Fruit fly (Drosophila melanogaster) whole organism, embryonic: ENCODE results near the gene ClC-c.

Experiments
- CG33213 ChIP-seq: fragments of 200-800 bp; sonication (Bioruptor generic); optimal IDR thresholded peaks from 3 replicates; lab custom pipeline; 2016; ENCODE audit warnings: missing biosample characterization, missing genetic modification characterization
- CG9215 ChIP-seq: fragments of 200-800 bp; sonication (Bioruptor generic); IDR thresholded peaks from 2 replicates; pipeline ENCODE4 v1.3.6; 2022; ENCODE audit warnings: missing biosample characterization, missing genetic modification characterization
- CG9609 ChIP-seq: fragments of 200-800 bp; sonication (Bioruptor generic); optimal IDR thresholded peaks from 3 replicates; lab custom pipeline; 2016; ENCODE audit warnings: missing biosample characterization, missing genetic modification characterization
- CG9797 ChIP-seq: fragments of 200-800 bp; sonication (Bioruptor generic); optimal IDR thresholded peaks from 3 replicates; lab custom pipeline; 2018; ENCODE audit warnings: missing biosample characterization, mild to moderate bottlenecking, missing genetic modification characterization
- klu ChIP-seq: fragments of 200-800 bp; sonication (Bioruptor generic); IDR thresholded peaks from 2 replicates; pipeline ENCODE4 v1.3.6; 2022; ENCODE audit warnings: missing biosample characterization, missing genetic modification characterization
- psq ChIP-seq: fragments of 200-800 bp; sonication (Bioruptor generic); optimal IDR thresholded peaks from 2 replicates; lab custom pipeline; 2017; ENCODE audit warnings: missing biosample characterization, missing genetic modification characterization
- shn ChIP-seq: fragments of 200-800 bp; sonication (Bioruptor generic); optimal IDR thresholded peaks from 3 replicates; lab custom pipeline; 2016; ENCODE audit warnings: missing biosample characterization, missing genetic modification characterization

dm6 chr3L:16139131-16139530 is 48.9 kb downstream of the ClC-c start:
- TF ChIP-seq psq (GFP tag; lab: Kevin White, UChicago) (no peak), CG9215 (GFP tag; lab: Robert Waterston, UW) (no peak), CG33213 (GFP tag; lab: Kevin White, UChicago) (no peak), CG9797 (GFP tag; lab: Kevin White, UChicago) (peak; percentile 9), CG9609 (no peak), shn (GFP tag; lab: Kevin White, UChicago) (no peak), klu (GFP tag; lab: Robert Waterston, UW) (no peak)
